Fruit fly (Drosophila melanogaster) whole organism, embryonic: ENCODE measurements around the gene RluA-1.

Source experiments
- Adf1 ChIP-seq: fragments of 200-800 bp; sonication (Bioruptor generic); IDR thresholded peaks from 2 replicates; pipeline ENCODE4 v1.3.6; 2022; ENCODE audit warnings: missing biosample characterization, missing genetic modification characterization
- Awh ChIP-seq: fragments of 200-800 bp; sonication (Bioruptor generic); IDR thresholded peaks from 2 replicates; pipeline ENCODE4, ENCODE4 v1.3.6; 2022; ENCODE audit warnings: missing biosample characterization, missing genetic modification characterization
- B-H2 ChIP-seq: fragments of 200-800 bp; sonication (Bioruptor generic); optimal IDR thresholded peaks from 2 replicates; lab custom pipeline; 2018; ENCODE audit warnings: missing biosample characterization, mild to moderate bottlenecking, missing genetic modification characterization
- CG10462 ChIP-seq: fragments of 200-800 bp; sonication (Bioruptor generic); optimal IDR thresholded peaks from 2 replicates; lab custom pipeline; 2016; ENCODE audit warnings: missing biosample characterization, missing genetic modification characterization
- CG10979 ChIP-seq: fragments of 200-800 bp; sonication (Bioruptor generic); optimal IDR thresholded peaks from 2 replicates; lab custom pipeline; 2018; ENCODE audit warnings: missing biosample characterization, mild to moderate bottlenecking, missing genetic modification characterization, moderate library complexity
- CG11504 ChIP-seq: fragments of 200-800 bp; sonication (Bioruptor generic); optimal IDR thresholded peaks from 3 replicates; lab custom pipeline; 2019; ENCODE audit warnings: missing biosample characterization, mild to moderate bottlenecking, missing genetic modification characterization, moderate library complexity
- CG11723 ChIP-seq: fragments of 200-800 bp; sonication (Bioruptor generic); optimal IDR thresholded peaks from 2 replicates; lab custom pipeline; 2017; ENCODE audit warnings: missing biosample characterization, mild to moderate bottlenecking, missing genetic modification characterization
- CG14860 ChIP-seq: fragments of 200-800 bp; sonication (Bioruptor generic); IDR thresholded peaks from 3 replicates; pipeline ENCODE4 v1.3.6; 2022; ENCODE audit warnings: missing biosample characterization, missing genetic modification characterization; ENCODE audit not compliant: partially characterized antibody
- CG15269 ChIP-seq: fragments of 200-800 bp; sonication (Bioruptor generic); optimal IDR thresholded peaks from 2 replicates; lab custom pipeline; 2018; ENCODE audit warnings: missing biosample characterization, mild to moderate bottlenecking, missing genetic modification characterization, moderate library complexity
- CG18262 ChIP-seq: fragments of 200-800 bp; optimal IDR thresholded peaks from 3 replicates; lab custom pipeline; 2019; ENCODE audit warnings: missing biosample characterization, mild to moderate bottlenecking, missing genetic modification characterization, moderate library complexity
- CG7928 ChIP-seq: fragments of 200-800 bp; sonication (Bioruptor generic); optimal IDR thresholded peaks from 2 replicates; lab custom pipeline; 2017; ENCODE audit warnings: missing biosample characterization, mild to moderate bottlenecking, missing genetic modification characterization
- CG9609 ChIP-seq: fragments of 200-800 bp; sonication (Bioruptor generic); optimal IDR thresholded peaks from 3 replicates; lab custom pipeline; 2016; ENCODE audit warnings: missing biosample characterization, missing genetic modification characterization
- Dip2 ChIP-seq: fragments of 200-800 bp; sonication (Bioruptor generic); IDR thresholded peaks from 2 replicates; pipeline ENCODE4 v1.3.6; 2022; ENCODE audit warnings: missing biosample characterization, missing genetic modification characterization
- Dip3 ChIP-seq: fragments of 200-800 bp; sonication (Bioruptor generic); optimal IDR thresholded peaks from 3 replicates; lab custom pipeline; 2016; ENCODE audit warnings: missing biosample characterization, missing genetic modification characterization
- Drgx ChIP-seq: fragments of 200-800 bp; sonication (Bioruptor generic); IDR thresholded peaks from 2 replicates; pipeline ENCODE4 v1.3.6; 2022; ENCODE audit warnings: missing biosample characterization, missing genetic modification characterization
- Fer3 ChIP-seq: fragments of 200-800 bp; sonication (Bioruptor generic); optimal IDR thresholded peaks from 2 replicates; lab custom pipeline; 2018; ENCODE audit warnings: missing biosample characterization, mild to moderate bottlenecking, missing genetic modification characterization, moderate library complexity
- H15 ChIP-seq: fragments of 200-800 bp; sonication (Bioruptor generic); IDR thresholded peaks from 3 replicates; pipeline ENCODE4 v1.3.6; 2022; ENCODE audit warnings: missing biosample characterization, missing genetic modification characterization
- Hmr ChIP-seq: fragments of 200-800 bp; sonication (Bioruptor generic); optimal IDR thresholded peaks from 3 replicates; lab custom pipeline; 2017; ENCODE audit warnings: mild to moderate bottlenecking, missing biosample characterization, missing genetic modification reagents, missing genetic modification characterization
- Hr51 ChIP-seq, 2 experiments: fragments of 200-800 bp; sonication (Bioruptor generic); optimal IDR thresholded peaks; 2 replicates in 1 of 2; 3 replicates in 1 of 2; lab custom pipeline; 2016 to 2018; ENCODE audit warnings: missing biosample characterization in 2 of 2, missing genetic modification characterization in 2 of 2, mild to moderate bottlenecking in 1 of 2, moderate library complexity in 1 of 2
- Oaz ChIP-seq: fragments of 200-800 bp; sonication (Bioruptor generic); IDR thresholded peaks from 2 replicates; pipeline ENCODE4 v1.3.6; 2022; ENCODE audit warnings: missing biosample characterization, missing genetic modification characterization
- Opbp ChIP-seq: fragments of 200-800 bp; sonication (Bioruptor generic); IDR thresholded peaks from 3 replicates; pipeline ENCODE4 v1.3.6; 2022; ENCODE audit warnings: missing biosample characterization, missing genetic modification characterization; ENCODE audit not compliant: partially characterized antibody
- Rx ChIP-seq: fragments of 200-800 bp; sonication (Bioruptor generic); IDR thresholded peaks from 2 replicates; pipeline ENCODE4 v1.3.6; 2022; ENCODE audit warnings: missing biosample characterization, missing genetic modification characterization
- Trl ChIP-seq, 3 experiments: fragments of >200 bp in 2 of 3; fragments of 200-800 bp in 1 of 3; sonication (Bioruptor generic) in 1 of 3; optimal IDR thresholded peaks; 2 replicates in 1 of 3; 3 replicates in 2 of 3; lab custom pipeline; 2016 to 2017; ENCODE audit warnings: missing biosample characterization in 1 of 3, missing genetic modification characterization in 1 of 3
- ac ChIP-seq: fragments of 200-800 bp; sonication (Bioruptor generic); optimal IDR thresholded peaks from 3 replicates; lab custom pipeline; 2017; ENCODE audit warnings: missing biosample characterization, mild to moderate bottlenecking, missing genetic modification characterization
- cas ChIP-seq: fragments of 200-800 bp; sonication (Bioruptor generic); IDR thresholded peaks from 2 replicates; pipeline ENCODE4 v1.3.6; 2022; ENCODE audit warnings: missing biosample characterization, missing genetic modification characterization
- cg ChIP-seq: fragments of 200-800 bp; sonication (Bioruptor generic); optimal IDR thresholded peaks from 3 replicates; lab custom pipeline; 2019; ENCODE audit warnings: missing biosample characterization, mild to moderate bottlenecking, missing genetic modification characterization, moderate library complexity
- chn ChIP-seq: fragments of 200-800 bp; sonication (Bioruptor generic); optimal IDR thresholded peaks from 2 replicates; lab custom pipeline; 2016; ENCODE audit warnings: missing biosample characterization, missing genetic modification characterization
- fru ChIP-seq: fragments of >200 bp; optimal IDR thresholded peaks from 2 replicates; lab custom pipeline; 2017
- ftz-f1 ChIP-seq: fragments of 200-800 bp; sonication (Bioruptor generic); optimal IDR thresholded peaks from 2 replicates; lab custom pipeline; 2016; ENCODE audit warnings: missing biosample characterization, missing genetic modification characterization
- gce ChIP-seq: fragments of 200-800 bp; sonication (Bioruptor generic); IDR thresholded peaks from 3 replicates; pipeline ENCODE4 v1.3.6; 2022; ENCODE audit warnings: missing biosample characterization, missing genetic modification characterization
- hb ChIP-seq: fragments of 200-800 bp; sonication (Bioruptor generic); IDR thresholded peaks from 3 replicates; pipeline ENCODE4 v1.3.6; 2022; ENCODE audit warnings: missing biosample characterization, missing genetic modification characterization; ENCODE audit not compliant: partially characterized antibody
- hkb ChIP-seq, 2 experiments: fragments of 200-800 bp in 1 of 2; fragments of >200 bp in 1 of 2; sonication (Bioruptor generic) in 1 of 2; IDR thresholded peaks in 1 of 2; optimal IDR thresholded peaks in 1 of 2; 2 replicates each; pipeline versions ENCODE4 v1.3.6 to Lab custom; 2017 to 2022; ENCODE audit warnings: missing biosample characterization in 1 of 2, missing genetic modification characterization in 1 of 2
- maf-S ChIP-seq: fragments of 200-800 bp; sonication (Bioruptor generic); optimal IDR thresholded peaks from 2 replicates; lab custom pipeline; 2016; ENCODE audit warnings: missing biosample characterization, missing genetic modification characterization
- nerfin-2 ChIP-seq: fragments of 200-800 bp; sonication (Bioruptor generic); IDR thresholded peaks from 2 replicates; pipeline ENCODE4 v1.3.6; 2022; ENCODE audit warnings: missing biosample characterization, missing genetic modification characterization; ENCODE audit not compliant: partially characterized antibody
- oc ChIP-seq: fragments of 200-800 bp; sonication (Bioruptor generic); optimal IDR thresholded peaks from 2 replicates; lab custom pipeline; 2018; ENCODE audit warnings: missing biosample characterization, mild to moderate bottlenecking, missing genetic modification characterization, moderate library complexity
- pros ChIP-seq: fragments of 200-800 bp; sonication (Bioruptor generic); optimal IDR thresholded peaks from 3 replicates; lab custom pipeline; 2019; ENCODE audit warnings: missing biosample characterization, mild to moderate bottlenecking, missing genetic modification characterization, moderate library complexity
- pum ChIP-seq: fragments of 200-800 bp; sonication (Bioruptor generic); optimal IDR thresholded peaks from 2 replicates; lab custom pipeline; 2016; ENCODE audit warnings: missing biosample characterization, missing genetic modification characterization
- pzg ChIP-seq: fragments of 200-800 bp; sonication (Bioruptor generic); optimal IDR thresholded peaks from 3 replicates; lab custom pipeline; 2018; ENCODE audit warnings: missing biosample characterization, mild to moderate bottlenecking, missing genetic modification characterization, moderate library complexity
- shn ChIP-seq: fragments of 200-800 bp; sonication (Bioruptor generic); optimal IDR thresholded peaks from 3 replicates; lab custom pipeline; 2016; ENCODE audit warnings: missing biosample characterization, missing genetic modification characterization
- sob ChIP-seq: fragments of 200-800 bp; sonication (Bioruptor generic); IDR thresholded peaks from 2 replicates; pipeline ENCODE4 v1.3.6; 2022; ENCODE audit warnings: missing biosample characterization, missing genetic modification characterization
- sqz ChIP-seq: fragments of 200-800 bp; sonication (Bioruptor generic); optimal IDR thresholded peaks from 3 replicates; lab custom pipeline; 2018; ENCODE audit warnings: missing biosample characterization, mild to moderate bottlenecking, missing genetic modification characterization
- tio ChIP-seq: fragments of 200-800 bp; sonication (Bioruptor generic); optimal IDR thresholded peaks from 2 replicates; lab custom pipeline; 2017; ENCODE audit warnings: missing biosample characterization, missing genetic modification characterization, inconsistent platforms
- tna ChIP-seq: fragments of 200-800 bp; sonication (Bioruptor generic); IDR thresholded peaks from 2 replicates; pipeline ENCODE4 v1.3.6; 2022; ENCODE audit warnings: missing biosample characterization, missing genetic modification characterization; ENCODE audit not compliant: partially characterized antibody
- tx ChIP-seq: fragments of 200-800 bp; sonication (Bioruptor generic); optimal IDR thresholded peaks from 2 replicates; lab custom pipeline; 2016; ENCODE audit warnings: missing biosample characterization, missing genetic modification characterization
- unc-4 ChIP-seq: fragments of 200-800 bp; sonication (Bioruptor generic); IDR thresholded peaks from 2 replicates; pipeline ENCODE4 v1.3.6; 2022; ENCODE audit warnings: missing biosample characterization, missing genetic modification characterization; ENCODE audit not compliant: partially characterized antibody
- wor ChIP-seq: fragments of 200-800 bp; sonication (Bioruptor generic); IDR thresholded peaks from 2 replicates; pipeline ENCODE4 v1.3.6; 2022; ENCODE audit warnings: missing biosample characterization, missing genetic modification characterization
- yki ChIP-seq: fragments of >200 bp; optimal IDR thresholded peaks from 3 replicates; lab custom pipeline; 2018
- z ChIP-seq: fragments of 200-800 bp; sonication (Bioruptor generic); IDR thresholded peaks from 3 replicates; pipeline ENCODE4 v1.3.6; 2022; ENCODE audit warnings: missing biosample characterization, missing genetic modification characterization

RluA-1 gene

dm6 chr2L:10516470-10517048, 42.4 kb upstream of the RluA-1 start (continued):
- TF ChIP-seq CG9609 (GFP tag; lab: Kevin White, UChicago), result peak; percentile 28
- TF ChIP-seq unc-4 (GFP tag; lab: Robert Waterston, UW), result no peak; the same call in 1 of the 2 replicates
- TF ChIP-seq pros (GFP tag; lab: Kevin White, UChicago), result no peak
- TF ChIP-seq Drgx (GFP tag; lab: Robert Waterston, UW), result peak; percentile 64
- TF ChIP-seq CG11723, result no peak
- TF ChIP-seq pzg (GFP tag; lab: Kevin White, UChicago), result peak; percentile 44
- no peak for TF ChIP-seq B-H2
- TF ChIP-seq z (GFP tag; lab: Robert Waterston, UW), result peak; percentile 52; the same call in 1 of the 3 replicates
- TF ChIP-seq yki (lab: Kevin White, UChicago), result no peak
- peak; percentile 8 for TF ChIP-seq pum (GFP tag; lab: Kevin White, UChicago)

DNA sequence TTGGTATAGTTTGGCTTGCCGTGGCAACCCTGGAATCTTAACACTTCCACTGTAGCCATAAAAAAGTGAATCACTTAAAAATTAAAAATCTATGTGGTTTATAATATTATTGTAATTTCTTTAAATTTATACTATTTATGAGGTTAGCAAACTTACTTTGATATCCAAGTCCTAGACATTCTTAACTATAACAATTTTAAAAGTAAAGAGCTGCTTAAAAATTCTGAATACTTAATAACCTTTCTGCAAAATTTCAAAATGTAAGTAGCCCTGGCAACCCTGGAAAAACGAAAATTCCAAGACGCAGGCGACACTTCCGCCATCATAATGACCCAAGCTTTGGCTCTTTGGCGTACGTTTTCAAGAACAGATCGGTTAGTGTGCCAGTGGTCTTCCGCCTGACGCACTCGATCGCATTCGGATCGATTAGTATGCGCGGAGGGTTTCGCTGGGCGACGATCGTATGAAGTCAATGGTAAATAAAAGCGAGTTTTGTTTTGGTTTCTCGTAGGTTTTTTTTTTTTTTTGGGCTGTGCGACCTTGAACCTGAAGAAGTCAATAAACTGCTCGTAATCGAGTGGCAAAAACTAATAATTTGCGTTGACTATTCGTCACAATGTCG, 41.5 kb upstream of the RluA-1 start:
- no peak for TF ChIP-seq Adf1 (GFP tag; lab: Robert Waterston, UW)
- no peak for TF ChIP-seq CG10462 (GFP tag; lab: Kevin White, UChicago)
- TF ChIP-seq hb (GFP tag; lab: Robert Waterston, UW), result no peak
- no peak for TF ChIP-seq Dip3 (GFP tag; lab: Kevin White, UChicago)
- no peak for TF ChIP-seq oc (tag; lab: Kevin White, UChicago)
- TF ChIP-seq Hmr (GFP tag; lab: Kevin White, UChicago), result peak; percentile 15
- TF ChIP-seq CG15269 (tag; lab: Kevin White, UChicago), result peak; percentile 14
- TF ChIP-seq maf-S (GFP tag; lab: Kevin White, UChicago), result no peak
- peak; percentile 59 for TF ChIP-seq CG11504 (tag; lab: Kevin White, UChicago)
- no peak for TF ChIP-seq ac
- no peak for TF ChIP-seq CG14860 (GFP tag; lab: Robert Waterston, UW)
- no peak for TF ChIP-seq cas (GFP tag; lab: Robert Waterston, UW)
- TF ChIP-seq ftz-f1 (GFP tag; lab: Kevin White, UChicago), result no peak
- TF ChIP-seq shn (GFP tag; lab: Kevin White, UChicago), result no peak
- TF ChIP-seq Rx (GFP tag; lab: Robert Waterston, UW), result no peak
- TF ChIP-seq tna (GFP tag; lab: Robert Waterston, UW), result no peak
- no peak for TF ChIP-seq CG10979 (tag; lab: Kevin White, UChicago)
- TF ChIP-seq hkb (optimal IDR thresholded peaks at IDR 0.05; lab: Kevin White, UChicago), result no peak
- no peak for TF ChIP-seq hkb (GFP tag; IDR thresholded peaks at IDR 0.05; lab: Robert Waterston, UW)
- TF ChIP-seq tx, result no peak
- no peak for TF ChIP-seq chn (GFP tag; lab: Kevin White, UChicago)
- TF ChIP-seq CG9609 (GFP tag; lab: Kevin White, UChicago), result no peak
- TF ChIP-seq Awh (GFP tag; lab: Robert Waterston, UW), result no peak
- TF ChIP-seq fru, result no peak
- TF ChIP-seq nerfin-2 (GFP tag; lab: Robert Waterston, UW), result no peak
- no peak for TF ChIP-seq tio
- TF ChIP-seq sqz (GFP tag; lab: Kevin White, UChicago), result no peak
- no peak for TF ChIP-seq Dip2 (GFP tag; lab: Robert Waterston, UW)
- TF ChIP-seq gce (GFP tag; lab: Robert Waterston, UW), result no peak
- no peak for TF ChIP-seq Fer3 (tag; lab: Kevin White, UChicago)
- TF ChIP-seq Trl (optimal IDR thresholded peaks at IDR 0.05; lab: Kevin White, UChicago), result no peak
- TF ChIP-seq Trl (GFP tag; optimal IDR thresholded peaks at IDR 0.05; lab: Kevin White, UChicago), result no peak
- no peak for TF ChIP-seq CG7928 (GFP tag; lab: Kevin White, UChicago)
- TF ChIP-seq sob (GFP tag; lab: Robert Waterston, UW), result no peak
- no peak for TF ChIP-seq Opbp (GFP tag; lab: Robert Waterston, UW)
- TF ChIP-seq H15, result no peak
- 0 out of 2 replicates have a peak, but pooled peaks have one; percentile 26 for TF ChIP-seq Oaz
- TF ChIP-seq Hr51 (GFP tag; optimal IDR thresholded peaks at IDR 0.05; lab: Kevin White, UChicago), result peak in 1 of 2 experiments; percentile 51
- TF ChIP-seq CG18262 (tag; lab: Kevin White, UChicago), result no peak
- TF ChIP-seq cg, result no peak
- no peak for TF ChIP-seq wor (GFP tag; lab: Robert Waterston, UW)
